Worm (Caenorhabditis elegans) whole organism, L1 larva: ENCODE results near the gene algn-14.
A peak's percentile ranks its signal among the peaks of the same experiment; 100 is the strongest.

ENCODE experiments used
- C16A3.4 ChIP-seq: fragments of 150-350 bp; optimal IDR thresholded peaks from 2 replicates; lab custom pipeline; 2014; ENCODE audit warnings: missing biosample characterization, missing genetic modification characterization
- C34B4.2 ChIP-seq: sonication (generic microtip); optimal IDR thresholded peaks from 2 replicates; lab custom pipeline; 2017; ENCODE audit warnings: mild to moderate bottlenecking, missing genetic modification characterization, missing compliant biosample characterization
- F16B12.6 ChIP-seq: fragments of 150-350 bp; optimal IDR thresholded peaks from 2 replicates; lab custom pipeline; 2014; ENCODE audit warnings: missing biosample characterization, missing genetic modification characterization
- aly-2 ChIP-seq: fragments of 150-350 bp; optimal IDR thresholded peaks from 2 replicates; lab custom pipeline; 2014; ENCODE audit warnings: missing biosample characterization, missing genetic modification characterization
- ceh-8 ChIP-seq: fragments of 200-800 bp; sonication (Bioruptor generic); optimal IDR thresholded peaks from 2 replicates; lab custom pipeline; 2018; ENCODE audit warnings: mild to moderate bottlenecking, missing genetic modification characterization, moderate library complexity, missing compliant biosample characterization
- ceh-82 ChIP-seq, 3 experiments: fragments of 150-350 bp in 1 of 3; sonication (generic microtip) in 2 of 3; optimal IDR thresholded peaks; 2 replicates each; lab custom pipeline; 2014 to 2017; ENCODE audit warnings: missing biosample characterization in 3 of 3, missing genetic modification characterization in 3 of 3
- ces-1 ChIP-seq: fragments of 150-350 bp; optimal IDR thresholded peaks from 2 replicates; lab custom pipeline; 2014; ENCODE audit warnings: missing biosample characterization, missing genetic modification reagents, missing genetic modification characterization
- dpl-1 ChIP-seq, 3 experiments: fragments of 150-350 bp in 2 of 3; sonication (generic microtip) in 1 of 3; optimal IDR thresholded peaks; 2 replicates each; lab custom pipeline; 2014 to 2017; ENCODE audit warnings: missing biosample characterization in 3 of 3, missing genetic modification characterization in 3 of 3, missing genetic modification reagents in 3 of 3
- dsc-1 ChIP-seq: sonication (generic microtip); optimal IDR thresholded peaks from 2 replicates; lab custom pipeline; 2016; ENCODE audit warnings: mild to moderate bottlenecking, missing genetic modification characterization, missing compliant biosample characterization
- efl-1 ChIP-seq, 4 experiments: fragments of 150-350 bp; optimal IDR thresholded peaks in 3 of 4; peaks in 1 of 4; 1 replicate in 1 of 4; 2 replicates in 3 of 4; lab custom pipeline; 2014; ENCODE audit warnings: missing biosample characterization in 2 of 4, missing genetic modification characterization in 2 of 4, missing genetic modification reagents in 2 of 4
- egl-13 ChIP-seq: sonication (generic microtip); optimal IDR thresholded peaks from 2 replicates; lab custom pipeline; 2016; ENCODE audit warnings: missing genotype, missing genetic modification reagents, missing genetic modification characterization, missing compliant biosample characterization
- elt-2 ChIP-seq: sonication (generic microtip); optimal IDR thresholded peaks from 2 replicates; lab custom pipeline; 2016; ENCODE audit warnings: missing genetic modification characterization, mild to moderate bottlenecking, inconsistent platforms, missing compliant biosample characterization, missing genetic modification reagents
- ets-5 ChIP-seq: fragments of 200-800 bp; sonication (Bioruptor generic); IDR thresholded peaks from 2 replicates; pipeline ENCODE4 v1.3.6; 2022; ENCODE audit warnings: missing genetic modification characterization, missing compliant biosample characterization
- fkh-10 ChIP-seq: sonication (generic microtip); optimal IDR thresholded peaks from 2 replicates; lab custom pipeline; 2017; ENCODE audit warnings: missing biosample characterization, missing genetic modification reagents, missing genetic modification characterization
- fkh-4 ChIP-seq: sonication (generic microtip); optimal IDR thresholded peaks from 2 replicates; lab custom pipeline; 2016; ENCODE audit warnings: missing compliant biosample characterization, missing genetic modification characterization, borderline replicate concordance
- isw-1 ChIP-seq: fragments of 200-800 bp; sonication (Bioruptor generic); IDR thresholded peaks from 2 replicates; pipeline ENCODE4 v1.3.6; 2022; ENCODE audit warnings: missing genetic modification characterization, missing compliant biosample characterization
- lin-39 ChIP-seq: fragments of 150-350 bp; optimal IDR thresholded peaks from 2 replicates; lab custom pipeline; 2014; ENCODE audit warnings: missing biosample characterization, missing genetic modification reagents, missing genetic modification characterization
- lir-3 ChIP-seq: sonication (generic microtip); optimal IDR thresholded peaks from 2 replicates; lab custom pipeline; 2016; ENCODE audit warnings: mild to moderate bottlenecking, missing genetic modification characterization, moderate library complexity, missing compliant biosample characterization; ENCODE audit not compliant: poor library complexity
- mab-9 ChIP-seq: fragments of 200-800 bp; sonication (Bioruptor generic); IDR thresholded peaks from 2 replicates; pipeline ENCODE4 v1.3.6; 2022; ENCODE audit warnings: missing genetic modification reagents, missing genetic modification characterization, missing compliant biosample characterization
- mef-2 ChIP-seq: fragments of 150-350 bp; optimal IDR thresholded peaks from 2 replicates; lab custom pipeline; 2014; ENCODE audit warnings: missing biosample characterization, missing genetic modification characterization
- mep-1 ChIP-seq: fragments of 150-350 bp; optimal IDR thresholded peaks from 2 replicates; lab custom pipeline; 2014; ENCODE audit warnings: missing biosample characterization, missing genetic modification characterization
- nhr-19 ChIP-seq: fragments of 200-800 bp; sonication (Bioruptor generic); conservative IDR thresholded peaks from 2 replicates; pipeline ENCODE4 v1.3.6; 2022; ENCODE audit warnings: missing genetic modification characterization, missing compliant biosample characterization
- nhr-47 ChIP-seq: sonication (generic microtip); optimal IDR thresholded peaks from 2 replicates; lab custom pipeline; 2016; ENCODE audit warnings: mild to moderate bottlenecking, missing genetic modification characterization, moderate library complexity, missing compliant biosample characterization
- nhr-71 ChIP-seq: sonication (generic microtip); optimal IDR thresholded peaks from 2 replicates; lab custom pipeline; 2016; ENCODE audit warnings: mild to moderate bottlenecking, missing genetic modification characterization, moderate library complexity, missing compliant biosample characterization
- nhr-84 ChIP-seq: sonication (generic microtip); optimal IDR thresholded peaks from 2 replicates; lab custom pipeline; 2017; ENCODE audit warnings: missing biosample characterization, missing genetic modification characterization
- nhr-85 ChIP-seq: sonication (generic microtip); peaks from one replicate; lab custom pipeline; 2016; ENCODE audit warnings: missing genetic modification characterization, inconsistent platforms, missing compliant biosample characterization
- pqm-1 ChIP-seq: sonication (generic microtip); optimal IDR thresholded peaks from 3 replicates; lab custom pipeline; 2017; ENCODE audit warnings: missing biosample characterization, missing genetic modification characterization
- rnt-1 ChIP-seq: sonication (generic microtip); optimal IDR thresholded peaks from 2 replicates; lab custom pipeline; 2016; ENCODE audit warnings: mild to moderate bottlenecking, missing genetic modification characterization, moderate library complexity, missing compliant biosample characterization
- skn-1 ChIP-seq: fragments of 150-350 bp; optimal IDR thresholded peaks from 2 replicates; lab custom pipeline; 2014; ENCODE audit warnings: missing biosample characterization, missing genetic modification characterization
- tlp-1 ChIP-seq: fragments of 150-350 bp; optimal IDR thresholded peaks from 2 replicates; lab custom pipeline; 2014; ENCODE audit warnings: missing biosample characterization, missing genetic modification characterization
- unc-130 ChIP-seq: fragments of 150-350 bp; optimal IDR thresholded peaks from 2 replicates; lab custom pipeline; 2017; ENCODE audit warnings: missing biosample characterization, missing genetic modification characterization, inconsistent platforms
- unc-62 ChIP-seq: fragments of 150-350 bp; optimal IDR thresholded peaks from 2 replicates; lab custom pipeline; 2014; ENCODE audit warnings: missing biosample characterization, missing genetic modification reagents, missing genetic modification characterization
- unc-98 ChIP-seq: fragments of 200-800 bp; sonication (Bioruptor generic); IDR thresholded peaks from 2 replicates; pipeline ENCODE4 v1.3.6; 2022; ENCODE audit warnings: missing genetic modification characterization, missing compliant biosample characterization
- xbp-1 ChIP-seq: sonication (generic microtip); optimal IDR thresholded peaks from 2 replicates; lab custom pipeline; 2016; ENCODE audit warnings: missing genetic modification characterization, missing compliant biosample characterization
- ztf-4 ChIP-seq: fragments of 150-350 bp; optimal IDR thresholded peaks from 2 replicates; lab custom pipeline; 2014; ENCODE audit warnings: missing biosample characterization, missing genetic modification characterization

The algn-14 gene

DNA sequence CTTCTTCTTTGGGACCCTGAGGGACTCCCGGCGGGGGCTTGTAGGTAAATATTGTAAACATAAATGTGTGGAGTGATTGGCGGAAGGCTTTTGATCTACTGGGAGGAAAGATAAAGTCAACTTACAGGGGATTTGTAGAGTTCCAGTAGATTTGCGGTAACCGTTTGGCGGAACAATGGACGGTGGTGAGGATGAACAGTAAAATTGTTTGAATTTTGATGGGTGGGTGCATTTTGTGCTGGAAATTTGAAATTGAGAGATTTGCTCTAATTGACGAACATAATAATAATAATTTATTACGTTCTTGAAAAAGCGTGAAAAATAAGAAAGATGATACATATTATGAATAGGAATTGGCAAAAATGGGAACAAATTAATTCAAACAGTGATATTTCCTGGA is 36.6 kb downstream of the algn-14 start, which contains the start of gene vab-2:
TSS of gene vab-2 (minus strand) at position 238 of the 400 bp plus-strand sequence.
- TF ChIP-seq nhr-71, result no peak
- no peak for TF ChIP-seq unc-98
- TF ChIP-seq C16A3.4, result no peak
- no peak for TF ChIP-seq aly-2
- TF ChIP-seq ces-1, result no peak
- TF ChIP-seq skn-1, result no peak
- no peak for TF ChIP-seq unc-62 (GFP tag; lab: Kevin White, UChicago)
- TF ChIP-seq, all 84 proteins: peak for 0

- no peak for TF ChIP-seq egl-13 (tag; lab: Kevin White, UChicago)
- TF ChIP-seq pqm-1 (tag; lab: Kevin White, UChicago), result no peak
- no peak for TF ChIP-seq ztf-4 (tag; lab: Kevin White, UChicago)
- TF ChIP-seq F16B12.6 (tag; lab: Kevin White, UChicago), result no peak
- no peak for TF ChIP-seq dsc-1
- no peak for TF ChIP-seq elt-2 (tag; lab: Kevin White, UChicago)
- no peak for TF ChIP-seq tlp-1 (tag; lab: Kevin White, UChicago)
- TF ChIP-seq mab-9 (GFP tag; lab: Robert Waterston, UW), result no peak
- peak; percentile 34 for TF ChIP-seq rnt-1 (tag; lab: Kevin White, UChicago)
Measured at ce11 chrIV:3765457-3765856, 37.8 kb downstream of the algn-14 start.

ce11 chrIV:3764012-3764549 is 39.1 kb downstream of the algn-14 start:
- peak; percentile 54 for TF ChIP-seq ceh-8 (GFP tag; lab: Kevin White, UChicago)
- no peak for TF ChIP-seq xbp-1 (tag; lab: Kevin White, UChicago)
- no peak for TF ChIP-seq ets-5
- no peak for TF ChIP-seq unc-62 (GFP tag; lab: Kevin White, UChicago)
- TF ChIP-seq dsc-1, result peak; percentile 1

ce11 chrIV:3759823-3760222 is 43.4 kb downstream of the algn-14 start:
- no peak for TF ChIP-seq ceh-8 (GFP tag; lab: Kevin White, UChicago)
- no peak for TF ChIP-seq dpl-1 (GFP tag; optimal IDR thresholded peaks at IDR 0.05; lab: Kevin White, UChicago)
- no peak for TF ChIP-seq nhr-19 (GFP tag; lab: Robert Waterston, UW)
- TF ChIP-seq nhr-84 (tag; lab: Kevin White, UChicago), result no peak
- no peak for TF ChIP-seq ets-5
- TF ChIP-seq unc-130 (tag; lab: Kevin White, UChicago), result no peak
- TF ChIP-seq mep-1, result no peak
- TF ChIP-seq nhr-47, result no peak
- no peak for TF ChIP-seq nhr-71
- TF ChIP-seq lin-39 (tag; lab: Kevin White, UChicago), result no peak
- TF ChIP-seq fkh-10 (GFP tag; lab: Kevin White, UChicago), result no peak
- TF ChIP-seq lir-3 (tag; lab: Kevin White, UChicago), result no peak
- TF ChIP-seq nhr-85, result no peak

DNA sequence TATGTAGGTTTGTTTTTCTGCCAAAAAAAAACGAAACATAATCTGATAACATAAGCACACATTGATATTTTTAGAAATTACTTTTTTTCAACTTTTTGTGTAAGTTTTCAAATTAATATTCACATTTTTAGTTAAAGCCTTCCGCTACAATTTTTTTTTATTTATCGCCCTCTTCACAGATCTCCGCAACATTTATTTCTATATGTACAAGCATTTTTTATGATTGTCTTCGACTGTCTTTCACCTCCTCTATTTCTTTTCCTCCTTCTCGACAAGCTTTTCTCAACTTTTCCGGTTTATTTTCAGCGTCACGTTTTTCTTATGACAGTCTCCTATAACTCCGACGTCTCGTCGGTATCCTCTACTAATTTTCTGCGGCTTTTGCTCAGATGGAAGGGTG is 47.3 kb downstream of the algn-14 start, which contains the start of gene best-20:
TSS of gene best-20 (plus strand) at position 301 of the 400 bp plus-strand sequence.
- TF ChIP-seq efl-1 (optimal IDR thresholded peaks at IDR 0.05; lab: Kevin White, UChicago) (no peak), efl-1 (GFP tag; optimal IDR thresholded peaks at IDR 0.05 in 1 of 2; lab: Kevin White, UChicago) (no peak), egl-13 (tag; lab: Kevin White, UChicago) (no peak), mef-2 (tag; lab: Kevin White, UChicago) (no peak), isw-1 (GFP tag; lab: Robert Waterston, UW) (no peak), dsc-1 (no peak), C34B4.2 (tag; lab: Kevin White, UChicago) (no peak), ceh-82 (tag; optimal IDR thresholded peaks at IDR 0.05; lab: Kevin White, UChicago) (no peak), fkh-4 (tag; lab: Kevin White, UChicago) (no peak), dpl-1 (GFP tag; optimal IDR thresholded peaks at IDR 0.05; lab: Kevin White, UChicago) (no peak), mep-1 (no peak)
